Fruit fly (Drosophila melanogaster) whole organism, embryonic: Measurements from ENCODE around the gene CG15880.

ENCODE experiments used
- ATbp ChIP-seq: fragments of 200-800 bp; sonication (Bioruptor generic); optimal IDR thresholded peaks from 2 replicates; lab custom pipeline; 2017; ENCODE audit warnings: missing biosample characterization, mild to moderate bottlenecking, missing genetic modification characterization, missing genetic modification reagents
- Adf1 ChIP-seq: fragments of 200-800 bp; sonication (Bioruptor generic); IDR thresholded peaks from 2 replicates; pipeline ENCODE4 v1.3.6; 2022; ENCODE audit warnings: missing biosample characterization, missing genetic modification characterization
- Aef1 ChIP-seq: fragments of 200-800 bp; sonication (Bioruptor generic); IDR thresholded peaks from 3 replicates; pipeline ENCODE4 v1.3.6; 2022; ENCODE audit warnings: missing biosample characterization, missing genetic modification characterization
- Asciz ChIP-seq: fragments of 200-800 bp; sonication (Bioruptor generic); optimal IDR thresholded peaks from 2 replicates; lab custom pipeline; 2017; ENCODE audit warnings: missing biosample characterization, mild to moderate bottlenecking, missing genetic modification characterization, missing genetic modification reagents
- Awh ChIP-seq: fragments of 200-800 bp; sonication (Bioruptor generic); IDR thresholded peaks from 2 replicates; pipeline ENCODE4, ENCODE4 v1.3.6; 2022; ENCODE audit warnings: missing biosample characterization, missing genetic modification characterization
- BEAF-32 ChIP-seq: fragments of 200-800 bp; sonication (Bioruptor generic); optimal IDR thresholded peaks from 3 replicates; lab custom pipeline; 2017; ENCODE audit warnings: missing biosample characterization, missing genetic modification characterization, mild to moderate bottlenecking, moderate library complexity, missing genetic modification reagents
- Blimp-1 ChIP-seq: fragments of 200-800 bp; sonication (Bioruptor generic); optimal IDR thresholded peaks from 3 replicates; lab custom pipeline; 2018; ENCODE audit warnings: missing biosample characterization, missing genetic modification characterization, mild to moderate bottlenecking, moderate library complexity, missing genetic modification reagents
- CG10366 ChIP-seq: fragments of 200-800 bp; sonication (Bioruptor generic); IDR thresholded peaks from 2 replicates; pipeline ENCODE4 v1.3.6; 2022; ENCODE audit warnings: missing biosample characterization, missing genetic modification characterization
- CG12155 ChIP-seq: fragments of 200-800 bp; sonication (Bioruptor generic); optimal IDR thresholded peaks from 3 replicates; lab custom pipeline; 2016; ENCODE audit warnings: missing biosample characterization, missing genetic modification characterization
- CG13424 ChIP-seq: fragments of 200-800 bp; sonication (Bioruptor generic); optimal IDR thresholded peaks from 2 replicates; lab custom pipeline; 2019; ENCODE audit warnings: missing biosample characterization, mild to moderate bottlenecking, missing genetic modification characterization, moderate library complexity
- CG13894 ChIP-seq: fragments of 200-800 bp; sonication (Bioruptor generic); optimal IDR thresholded peaks from 3 replicates; lab custom pipeline; 2018; ENCODE audit warnings: missing biosample characterization, mild to moderate bottlenecking, missing genetic modification characterization, moderate library complexity
- CG15514 ChIP-seq: fragments of 200-800 bp; sonication (Bioruptor generic); optimal IDR thresholded peaks from 3 replicates; lab custom pipeline; 2017; ENCODE audit warnings: missing biosample characterization, missing genetic modification characterization, mild to moderate bottlenecking, moderate library complexity, missing genetic modification reagents
- CG17328 ChIP-seq: fragments of 200-800 bp; sonication (Bioruptor generic); IDR thresholded peaks from 2 replicates; pipeline ENCODE4 v1.3.6; 2022; ENCODE audit warnings: missing biosample characterization, missing genetic modification characterization
- CG1832 ChIP-seq: fragments of 200-800 bp; sonication (Bioruptor generic); optimal IDR thresholded peaks from 2 replicates; lab custom pipeline; 2017; ENCODE audit warnings: missing biosample characterization, mild to moderate bottlenecking, missing genetic modification characterization, inconsistent platforms
- CG2202 ChIP-seq: fragments of 200-800 bp; sonication (Bioruptor generic); optimal IDR thresholded peaks from 2 replicates; lab custom pipeline; 2018; ENCODE audit warnings: missing biosample characterization, mild to moderate bottlenecking, missing genetic modification characterization
- CG2678 ChIP-seq: fragments of 200-800 bp; sonication (Bioruptor generic); optimal IDR thresholded peaks from 3 replicates; lab custom pipeline; 2019; ENCODE audit warnings: missing biosample characterization, mild to moderate bottlenecking, missing genetic modification characterization, moderate library complexity
- CG31388 ChIP-seq: fragments of 200-800 bp; sonication (Bioruptor generic); optimal IDR thresholded peaks from 2 replicates; lab custom pipeline; 2016; ENCODE audit warnings: missing biosample characterization, missing genetic modification characterization
- CG33557 ChIP-seq: fragments of 200-800 bp; sonication (Bioruptor generic); optimal IDR thresholded peaks from 2 replicates; lab custom pipeline; 2019; ENCODE audit warnings: missing biosample characterization, mild to moderate bottlenecking, missing genetic modification characterization, moderate library complexity
- CG34224 ChIP-seq: fragments of 200-800 bp; sonication (Bioruptor generic); IDR thresholded peaks from 3 replicates; pipeline ENCODE4 v1.3.6; 2022; ENCODE audit warnings: missing biosample characterization, missing genetic modification characterization; ENCODE audit not compliant: partially characterized antibody
- CG34376 ChIP-seq: fragments of 200-800 bp; sonication (Bioruptor generic); optimal IDR thresholded peaks from 2 replicates; lab custom pipeline; 2018; ENCODE audit warnings: missing biosample characterization, mild to moderate bottlenecking, missing genetic modification characterization
- CG34422 ChIP-seq: fragments of 200-800 bp; sonication (Bioruptor generic); IDR thresholded peaks from 3 replicates; pipeline ENCODE4 v1.3.6; 2022; ENCODE audit warnings: missing biosample characterization, missing genetic modification characterization
- CG3995 ChIP-seq: fragments of 200-800 bp; sonication (Bioruptor generic); optimal IDR thresholded peaks from 3 replicates; lab custom pipeline; 2016; ENCODE audit warnings: missing biosample characterization, missing genetic modification characterization
- CG4328 ChIP-seq: fragments of 200-800 bp; sonication (Bioruptor generic); optimal IDR thresholded peaks from 3 replicates; lab custom pipeline; 2017; ENCODE audit warnings: missing biosample characterization, missing genetic modification reagents, missing genetic modification characterization
- CG6689 ChIP-seq: fragments of 200-800 bp; sonication (Bioruptor generic); IDR thresholded peaks from 2 replicates; pipeline ENCODE4 v1.3.6; 2022; ENCODE audit warnings: missing biosample characterization, missing genetic modification characterization
- CG9817 ChIP-seq: fragments of 200-800 bp; sonication (Bioruptor generic); optimal IDR thresholded peaks from 2 replicates; lab custom pipeline; 2018; ENCODE audit warnings: missing biosample characterization, mild to moderate bottlenecking, missing genetic modification characterization, moderate library complexity
- D19A ChIP-seq: fragments of 200-800 bp; optimal IDR thresholded peaks from 3 replicates; lab custom pipeline; 2019; ENCODE audit warnings: missing biosample characterization, mild to moderate bottlenecking, missing genetic modification characterization, moderate library complexity
- D19B ChIP-seq: fragments of 200-800 bp; sonication (Bioruptor generic); optimal IDR thresholded peaks from 2 replicates; lab custom pipeline; 2017; ENCODE audit warnings: missing biosample characterization, mild to moderate bottlenecking, missing genetic modification characterization
- Gug ChIP-seq: fragments of 200-800 bp; sonication (Bioruptor generic); IDR thresholded peaks from 4 replicates; pipeline ENCODE4 v1.3.6; 2022; ENCODE audit warnings: missing biosample characterization, missing genetic modification characterization
- Hmx ChIP-seq: fragments of 200-800 bp; sonication (Bioruptor generic); optimal IDR thresholded peaks from 2 replicates; lab custom pipeline; 2016; ENCODE audit warnings: missing biosample characterization, missing genetic modification characterization
- Opbp ChIP-seq: fragments of 200-800 bp; sonication (Bioruptor generic); IDR thresholded peaks from 3 replicates; pipeline ENCODE4 v1.3.6; 2022; ENCODE audit warnings: missing biosample characterization, missing genetic modification characterization; ENCODE audit not compliant: partially characterized antibody
- Scr ChIP-seq: fragments of 200-800 bp; sonication (Bioruptor generic); IDR thresholded peaks from 2 replicates; pipeline ENCODE4 v1.3.6; 2022; ENCODE audit warnings: missing biosample characterization, missing genetic modification characterization; ENCODE audit not compliant: partially characterized antibody
- al ChIP-seq: fragments of 200-800 bp; sonication (Bioruptor generic); IDR thresholded peaks from 2 replicates; pipeline ENCODE4 v1.3.6; 2022; ENCODE audit warnings: missing biosample characterization, missing genetic modification characterization
- ap ChIP-seq: fragments of 200-800 bp; sonication (Bioruptor generic); IDR thresholded peaks from 2 replicates; pipeline ENCODE4 v1.3.6; 2022; ENCODE audit warnings: missing biosample characterization, missing genetic modification characterization
- bcd ChIP-seq: fragments of 200-800 bp; sonication (Bioruptor generic); optimal IDR thresholded peaks from 2 replicates; lab custom pipeline; 2017; ENCODE audit warnings: missing biosample characterization, mild to moderate bottlenecking, missing genetic modification characterization
- btn ChIP-seq: fragments of 200-800 bp; sonication (Bioruptor generic); optimal IDR thresholded peaks from 2 replicates; lab custom pipeline; 2016; ENCODE audit warnings: missing biosample characterization, missing genetic modification characterization
- crol ChIP-seq: fragments of 200-800 bp; sonication (Bioruptor generic); IDR thresholded peaks from 2 replicates; pipeline ENCODE4 v1.3.6; 2022; ENCODE audit warnings: missing biosample characterization, missing genetic modification characterization
- dimm ChIP-seq: fragments of 200-800 bp; sonication (Bioruptor generic); IDR thresholded peaks from 2 replicates; pipeline ENCODE4 v1.3.6; 2022; ENCODE audit warnings: missing biosample characterization, missing genetic modification characterization
- fd96Cb ChIP-seq: fragments of 200-800 bp; sonication (Bioruptor generic); optimal IDR thresholded peaks from 2 replicates; lab custom pipeline; 2018; ENCODE audit warnings: missing biosample characterization, mild to moderate bottlenecking, missing genetic modification characterization, moderate library complexity
- gcm2 ChIP-seq: fragments of 200-800 bp; sonication (Bioruptor generic); optimal IDR thresholded peaks from 2 replicates; lab custom pipeline; 2016; ENCODE audit warnings: missing biosample characterization, missing genetic modification characterization
- her ChIP-seq: fragments of 200-800 bp; sonication (Bioruptor generic); optimal IDR thresholded peaks from 2 replicates; lab custom pipeline; 2016; ENCODE audit warnings: missing biosample characterization, missing genetic modification characterization
- jumu ChIP-seq: fragments of 200-800 bp; sonication (Bioruptor generic); optimal IDR thresholded peaks from 3 replicates; lab custom pipeline; 2016; ENCODE audit warnings: missing biosample characterization, missing genetic modification characterization
- ro ChIP-seq: fragments of 200-800 bp; sonication (Bioruptor generic); IDR thresholded peaks from 2 replicates; pipeline ENCODE4 v1.3.6; 2022; ENCODE audit warnings: missing biosample characterization, missing genetic modification characterization
- run ChIP-seq: fragments of 200-800 bp; sonication (Bioruptor generic); optimal IDR thresholded peaks from 3 replicates; lab custom pipeline; 2018; ENCODE audit warnings: missing biosample characterization, mild to moderate bottlenecking, missing genetic modification characterization
- seq ChIP-seq: fragments of 200-800 bp; sonication (Bioruptor generic); IDR thresholded peaks from 2 replicates; pipeline ENCODE4 v1.3.6; 2022; ENCODE audit warnings: missing biosample characterization, missing genetic modification characterization
- slbo ChIP-seq: fragments of 200-800 bp; sonication (Bioruptor generic); IDR thresholded peaks from 2 replicates; pipeline ENCODE4 v1.3.6; 2022; ENCODE audit warnings: missing biosample characterization, missing genetic modification characterization
- sob ChIP-seq: fragments of 200-800 bp; sonication (Bioruptor generic); IDR thresholded peaks from 2 replicates; pipeline ENCODE4 v1.3.6; 2022; ENCODE audit warnings: missing biosample characterization, missing genetic modification characterization
- tll ChIP-seq, 2 experiments: fragments of 200-800 bp in 1 of 2; fragments of >200 bp in 1 of 2; sonication (Bioruptor generic) in 1 of 2; optimal IDR thresholded peaks; 2 replicates each; lab custom pipeline; 2017 to 2019; ENCODE audit warnings: missing biosample characterization in 2 of 2, missing genetic modification characterization in 2 of 2, mild to moderate bottlenecking in 1 of 2, moderate library complexity in 1 of 2
- trem ChIP-seq: fragments of 200-800 bp; optimal IDR thresholded peaks from 3 replicates; lab custom pipeline; 2019; ENCODE audit warnings: missing biosample characterization, mild to moderate bottlenecking, missing genetic modification characterization, moderate library complexity
- unc-4 ChIP-seq: fragments of 200-800 bp; sonication (Bioruptor generic); IDR thresholded peaks from 2 replicates; pipeline ENCODE4 v1.3.6; 2022; ENCODE audit warnings: missing biosample characterization, missing genetic modification characterization; ENCODE audit not compliant: partially characterized antibody

Gene CG15880

DNA sequence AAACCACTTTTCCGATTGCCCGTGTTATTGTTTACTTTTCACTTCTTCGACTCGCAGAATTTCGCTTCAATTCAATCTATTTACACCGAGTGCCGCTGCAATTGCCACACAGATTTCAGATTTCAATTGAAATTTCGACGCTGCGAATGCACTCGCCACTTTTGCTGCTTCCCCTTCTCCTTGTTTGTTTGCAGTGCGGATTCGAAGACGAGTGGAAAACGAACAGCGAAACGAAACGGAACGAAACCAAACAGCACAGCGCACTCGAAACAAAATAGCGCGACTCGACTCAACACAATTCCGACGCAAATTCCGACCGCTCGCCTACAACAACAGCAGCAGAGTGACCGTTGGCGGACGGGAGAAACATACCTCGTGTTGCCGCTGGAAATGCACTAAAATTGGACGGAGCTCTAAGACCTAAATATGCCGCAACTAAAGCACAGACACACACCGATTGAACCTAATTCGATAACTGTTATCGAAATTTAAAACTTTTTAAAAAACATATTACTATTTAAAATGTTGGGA is 33.0 kb upstream of the CG15880 start, which contains the start of gene drongo (continued):
- TF ChIP-seq gcm2: no peak
- no peak for TF ChIP-seq Awh (GFP tag; lab: Robert Waterston, UW)
- TF ChIP-seq tll (GFP tag; optimal IDR thresholded peaks at IDR 0.05; lab: Kevin White, UChicago): no peak
- no peak for TF ChIP-seq CG31388
- TF ChIP-seq seq (GFP tag; lab: Robert Waterston, UW): no peak
- no peak for TF ChIP-seq CG1832 (GFP tag; lab: Kevin White, UChicago)
- TF ChIP-seq Gug (GFP tag; lab: Robert Waterston, UW): peak; percentile 18; the same call in 1 of the 4 replicates
- TF ChIP-seq CG4328 (GFP tag; lab: Kevin White, UChicago): peak; percentile 20
- TF ChIP-seq run (tag; lab: Kevin White, UChicago): no peak
- peak; percentile 71 for TF ChIP-seq CG13894 (tag; lab: Kevin White, UChicago)
- peak; percentile 15 for TF ChIP-seq CG2678
- peak; percentile 17 for TF ChIP-seq CG3995 (GFP tag; lab: Kevin White, UChicago)
- peak; percentile 1 for TF ChIP-seq Asciz (GFP tag; lab: Kevin White, UChicago)
- peak; percentile 31; the same call in 2 of the 3 replicates for TF ChIP-seq CG34224 (GFP tag; lab: Robert Waterston, UW)
- no peak for TF ChIP-seq jumu (GFP tag; lab: Kevin White, UChicago)
- TF ChIP-seq al (GFP tag; lab: Robert Waterston, UW): 0 out of 2 replicates have a peak, but pooled peaks have one; percentile 17
- no peak for TF ChIP-seq CG10366 (GFP tag; lab: Robert Waterston, UW)
- TF ChIP-seq CG34422 (GFP tag; lab: Robert Waterston, UW): peak; percentile 60; the same call in 1 of the 3 replicates
- peak; percentile 57 for TF ChIP-seq CG34376 (GFP tag; lab: Kevin White, UChicago)
- no peak for TF ChIP-seq fd96Cb
- peak; percentile 60 for TF ChIP-seq CG12155 (GFP tag; lab: Kevin White, UChicago)
- TF ChIP-seq sob (GFP tag; lab: Robert Waterston, UW): peak; percentile 63
- peak; percentile 34 for TF ChIP-seq CG2202
- peak; percentile 46; the same call in 1 of the 2 replicates for TF ChIP-seq crol
- peak; percentile 75 for TF ChIP-seq Opbp (GFP tag; lab: Robert Waterston, UW)
- TF ChIP-seq ap: no peak
- TF ChIP-seq bcd (GFP tag; lab: Kevin White, UChicago): peak; percentile 7
- TF ChIP-seq CG6689 (GFP tag; lab: Robert Waterston, UW): no peak
- TF ChIP-seq CG33557: peak; percentile 33
- no peak for TF ChIP-seq Blimp-1 (GFP tag; lab: Kevin White, UChicago)
- no peak for TF ChIP-seq Hmx
- TF ChIP-seq CG9817 (tag; lab: Kevin White, UChicago): no peak
- peak; percentile 32; the same call in 1 of the 2 replicates for TF ChIP-seq CG17328 (GFP tag; lab: Robert Waterston, UW)
- peak; percentile 62 for TF ChIP-seq BEAF-32 (GFP tag; lab: Kevin White, UChicago)
- peak; percentile 64 for TF ChIP-seq trem (tag; lab: Kevin White, UChicago)
- peak; percentile 49 for TF ChIP-seq unc-4 (GFP tag; lab: Robert Waterston, UW)
- TF ChIP-seq ATbp: peak; percentile 34
- TF ChIP-seq CG13424 (tag; lab: Kevin White, UChicago): peak; percentile 13
- TF ChIP-seq ro (GFP tag; lab: Robert Waterston, UW): no peak
- peak; percentile 54; the same call in 2 of the 3 replicates for TF ChIP-seq Aef1
- TF ChIP-seq slbo: peak; percentile 33
- TF ChIP-seq D19B: no peak
- TF ChIP-seq btn (GFP tag; lab: Kevin White, UChicago): no peak
- peak; percentile 67 for TF ChIP-seq her (GFP tag; lab: Kevin White, UChicago)
- TF ChIP-seq D19A (tag; lab: Kevin White, UChicago): peak; percentile 2
- peak; percentile 75 for TF ChIP-seq CG15514 (GFP tag; lab: Kevin White, UChicago)
- no peak; the same call in none of the 2 replicates for TF ChIP-seq Scr (GFP tag; lab: Robert Waterston, UW)
- peak; percentile 52; the same call in 1 of the 2 replicates for TF ChIP-seq Adf1
- TF ChIP-seq dimm: no peak
